Fruit fly (Drosophila melanogaster): ENCODE measurements around the gene spict.
A peak's percentile ranks its signal among the peaks of the same experiment; 100 is the strongest.

The spict gene

DNA sequence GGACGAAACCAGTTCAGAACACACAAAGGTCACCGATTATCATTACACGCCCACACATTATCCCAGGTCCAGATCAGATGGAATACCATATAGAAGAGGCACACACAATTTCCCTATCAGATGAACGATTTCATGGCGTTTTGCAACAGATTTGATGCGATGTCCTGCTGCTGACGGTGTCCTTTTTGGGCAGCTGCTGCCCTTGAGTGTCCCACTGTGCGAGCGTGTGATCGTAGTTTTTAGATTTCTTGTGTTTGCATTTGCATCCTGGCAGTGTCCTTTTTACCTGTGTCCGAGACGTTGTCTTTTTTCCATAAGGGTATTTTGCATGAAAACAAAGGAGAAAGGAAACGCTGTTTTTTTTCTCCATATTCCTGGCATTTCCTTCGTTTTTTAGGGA, 25.2 kb upstream of the spict start:
- TF ChIP-seq Jra (GFP tag; optimal IDR thresholded peaks at IDR 0.05): no peak
- no peak for TF ChIP-seq Abd-B (GFP tag; optimal IDR thresholded peaks at IDR 0.05)

DNA sequence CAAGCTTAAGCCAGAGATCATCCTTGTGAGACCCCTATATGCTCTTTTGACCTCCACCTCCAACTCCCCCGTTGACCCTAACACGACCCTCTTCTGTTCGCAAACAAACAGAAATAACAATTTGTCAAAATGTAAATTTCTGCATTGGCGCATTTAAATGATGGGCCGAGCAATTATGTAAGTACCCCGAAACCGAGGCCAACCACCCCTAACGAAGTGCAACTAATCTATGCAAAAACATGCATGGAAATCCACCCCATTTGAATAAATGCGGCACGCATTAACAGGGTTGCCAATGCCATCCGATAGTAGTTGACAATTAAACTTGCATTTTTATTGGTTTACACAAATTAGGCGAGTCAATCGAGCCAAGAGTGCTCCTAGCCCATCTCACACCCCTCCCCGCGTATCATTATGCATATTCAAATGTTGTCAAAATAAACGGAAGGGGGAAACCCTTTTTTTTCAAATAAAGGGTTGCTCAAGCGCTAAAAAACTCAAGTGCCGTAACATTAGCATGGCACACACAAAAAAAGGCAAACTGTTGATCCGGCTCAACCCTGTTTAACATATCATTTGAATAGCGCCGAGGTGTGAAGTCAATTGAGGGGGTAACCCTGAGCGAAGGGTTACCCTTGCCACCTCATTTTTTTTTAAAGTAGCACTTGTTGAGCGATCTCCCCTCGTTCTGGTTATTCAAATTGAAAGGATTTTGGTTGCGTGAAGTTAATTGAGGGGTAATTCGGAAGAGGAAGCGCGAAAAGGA, 22.7 kb upstream of the spict start:
- TF ChIP-seq dmrt93B (GFP tag; optimal IDR thresholded peaks at IDR 0.05) (no peak), GATAd (GFP tag; optimal IDR thresholded peaks at IDR 0.05) (no peak), jim (GFP tag; optimal IDR thresholded peaks at IDR 0.05) (no peak), Myc (optimal IDR thresholded peaks at IDR 0.05) (no peak), Vsx2 (GFP tag; optimal IDR thresholded peaks at IDR 0.05; ENCODE audit: partially characterized antibody) (no peak), psq (GFP tag; optimal IDR thresholded peaks at IDR 0.05) (no peak), Abd-B (GFP tag; optimal IDR thresholded peaks at IDR 0.05) (no peak), brk (GFP tag; optimal IDR thresholded peaks at IDR 0.05) (no peak), Hr78 (GFP tag; optimal IDR thresholded peaks at IDR 0.05) (no peak), Dif (GFP tag; optimal IDR thresholded peaks at IDR 0.05; ENCODE audit: partially characterized antibody) (no peak), woc (GFP tag; optimal IDR thresholded peaks at IDR 0.05) (no peak), Hnf4 (GFP tag; optimal IDR thresholded peaks at IDR 0.05) (no peak), HLH106 (tag; optimal IDR thresholded peaks at IDR 0.05) (no peak)

DNA sequence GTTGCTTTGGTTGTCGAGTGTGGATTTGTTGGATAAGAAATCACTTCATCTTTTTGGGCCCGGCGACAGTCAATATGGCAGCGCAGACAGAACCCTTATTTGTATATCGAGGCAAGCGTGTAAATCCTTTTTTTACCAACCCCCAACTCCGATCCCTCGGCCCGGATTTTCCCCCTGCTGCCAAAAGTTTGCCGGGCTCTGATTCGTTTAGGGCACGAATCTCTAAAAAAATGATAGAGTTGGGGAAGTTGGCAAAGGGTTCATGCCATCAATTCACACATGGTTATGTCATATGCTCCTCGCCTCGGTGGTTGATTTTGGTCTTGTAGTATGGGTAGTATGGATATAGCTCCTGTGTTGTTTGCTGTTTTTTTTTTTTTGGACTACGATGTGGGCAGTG, 17.7 kb upstream of the spict start:
- TF ChIP-seq CG9705 (GFP tag; optimal IDR thresholded peaks at IDR 0.05): no peak
- no peak for TF ChIP-seq jim (GFP tag; optimal IDR thresholded peaks at IDR 0.05)
- TF ChIP-seq foxo (GFP tag; optimal IDR thresholded peaks at IDR 0.05): no peak
- TF ChIP-seq Dfd (GFP tag; optimal IDR thresholded peaks at IDR 0.05): no peak
- TF ChIP-seq CG32264 (GFP tag; optimal IDR thresholded peaks at IDR 0.05): no peak
- no peak for TF ChIP-seq pan (optimal IDR thresholded peaks at IDR 0.05)
- TF ChIP-seq ey (GFP tag; optimal IDR thresholded peaks at IDR 0.05): no peak
- no peak for TF ChIP-seq Hr83 (GFP tag; optimal IDR thresholded peaks at IDR 0.05; ENCODE audit: poor library complexity, severe bottlenecking)
- no peak for TF ChIP-seq Dif (GFP tag; optimal IDR thresholded peaks at IDR 0.05; ENCODE audit: partially characterized antibody)

DNA sequence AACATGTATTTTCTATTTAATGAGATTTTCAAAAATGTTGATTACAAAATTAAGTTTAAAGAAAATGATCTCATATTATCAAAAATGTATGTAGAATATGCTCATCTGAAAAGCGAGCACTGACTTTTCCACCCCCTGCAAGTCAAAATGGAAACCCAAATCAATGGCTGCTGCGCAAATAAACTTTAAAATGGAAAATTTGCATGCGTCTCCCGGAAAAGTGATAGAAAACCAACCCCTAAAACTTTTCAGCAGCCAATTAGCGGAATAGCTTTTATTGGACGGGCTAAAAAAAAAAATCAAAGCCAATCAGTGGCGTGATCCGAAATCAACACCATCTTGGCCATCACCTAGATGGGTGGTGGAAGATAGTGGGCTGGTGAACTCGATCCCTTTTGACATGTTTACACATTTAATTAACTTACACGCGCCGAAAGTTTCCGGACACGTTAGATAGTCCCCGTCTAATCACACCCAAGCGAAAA, 15.2 kb upstream of the spict start:
- no peak for TF ChIP-seq dsf (GFP tag; optimal IDR thresholded peaks at IDR 0.05; ENCODE audit: borderline replicate concordance)
- TF ChIP-seq Mio (GFP tag; optimal IDR thresholded peaks at IDR 0.05): no peak
- no peak for TF ChIP-seq Vsx2 (GFP tag; optimal IDR thresholded peaks at IDR 0.05; ENCODE audit: partially characterized antibody)
- no peak for TF ChIP-seq tai (GFP tag; optimal IDR thresholded peaks at IDR 0.05)
- TF ChIP-seq sage (GFP tag; optimal IDR thresholded peaks at IDR 0.05): no peak

DNA sequence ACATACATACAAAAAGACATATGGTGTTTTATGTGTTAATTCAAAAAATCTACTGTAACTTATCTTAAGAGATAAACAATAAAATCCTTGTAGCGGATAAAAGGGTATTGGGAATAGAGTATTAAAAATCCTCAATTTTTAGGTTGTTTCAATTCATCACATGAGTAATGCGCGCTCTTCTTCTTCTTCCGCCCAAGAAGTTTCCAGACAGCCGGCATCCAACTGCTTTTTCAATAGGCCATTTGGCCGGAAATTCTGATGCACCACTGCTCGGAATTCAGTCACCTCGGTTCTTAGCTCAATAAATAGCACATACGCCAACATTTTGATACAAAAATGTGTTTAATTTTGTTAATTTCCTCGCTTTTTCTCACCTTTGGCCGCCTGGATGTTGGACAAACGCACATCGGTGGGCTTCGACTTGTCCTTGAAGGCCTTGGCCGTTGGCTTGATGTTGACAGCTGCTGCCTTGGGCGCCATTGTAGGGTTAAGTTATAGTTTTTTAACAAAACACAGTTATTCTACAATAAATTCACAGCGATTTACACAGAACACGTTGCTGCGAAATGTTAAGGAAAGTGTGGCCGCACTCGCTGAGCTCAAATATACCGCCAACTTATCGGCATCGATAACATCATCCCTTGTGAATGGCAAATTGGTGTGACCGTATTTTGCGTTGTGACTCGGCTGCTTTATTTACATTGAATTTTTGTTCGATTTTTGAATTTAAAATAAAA, 12.0 kb upstream of the spict start, which contains the start of the genes CCT4 and CG6153:
CCT4 (minus strand) TSS at position 592 of the 737 bp plus-strand sequence.
CG6153 (plus strand) TSS at position 651 of the 737 bp plus-strand sequence.
- no peak for TF ChIP-seq Hnf4 (GFP tag; optimal IDR thresholded peaks at IDR 0.05)
- peak; percentile 35 for TF ChIP-seq Myc (optimal IDR thresholded peaks at IDR 0.05)

DNA sequence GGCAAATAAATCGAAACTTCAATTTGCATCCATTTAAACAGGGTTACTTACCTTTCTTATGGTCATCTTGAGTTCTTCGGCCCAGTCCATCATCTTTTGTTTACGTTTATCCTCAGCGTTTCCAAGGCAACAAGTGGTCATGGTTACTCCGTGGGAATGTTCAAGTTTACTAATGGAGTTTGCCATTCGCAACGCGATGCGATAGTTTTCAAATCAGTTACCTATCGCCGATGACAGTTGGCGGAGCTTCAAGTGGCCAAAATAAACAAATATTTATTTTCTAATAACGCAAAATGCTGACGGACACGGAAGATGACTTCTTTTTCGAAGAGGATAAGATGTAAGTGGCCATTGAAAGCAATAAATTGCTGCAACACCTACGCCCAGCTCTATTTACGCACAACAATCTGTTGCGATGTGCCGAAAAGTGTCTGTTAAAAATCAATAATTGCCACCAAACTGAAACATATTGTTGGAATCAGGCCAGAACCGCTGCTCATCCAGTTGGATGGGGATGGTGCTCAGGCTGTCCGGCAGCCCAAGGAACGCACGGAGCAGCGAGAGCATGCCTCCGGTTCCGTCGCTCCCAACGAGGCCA, 9.6 kb upstream of the spict start, which contains the start of the genes IFT43 and PICK1:
IFT43 (minus strand) TSS at position 166 of the 598 bp plus-strand sequence.
PICK1 (plus strand) TSS at position 211 of the 598 bp plus-strand sequence.
- TF ChIP-seq Hr83 (GFP tag; optimal IDR thresholded peaks at IDR 0.05; ENCODE audit: poor library complexity, severe bottlenecking) (peak; percentile 16), tai (GFP tag; optimal IDR thresholded peaks at IDR 0.05) (no peak)

DNA sequence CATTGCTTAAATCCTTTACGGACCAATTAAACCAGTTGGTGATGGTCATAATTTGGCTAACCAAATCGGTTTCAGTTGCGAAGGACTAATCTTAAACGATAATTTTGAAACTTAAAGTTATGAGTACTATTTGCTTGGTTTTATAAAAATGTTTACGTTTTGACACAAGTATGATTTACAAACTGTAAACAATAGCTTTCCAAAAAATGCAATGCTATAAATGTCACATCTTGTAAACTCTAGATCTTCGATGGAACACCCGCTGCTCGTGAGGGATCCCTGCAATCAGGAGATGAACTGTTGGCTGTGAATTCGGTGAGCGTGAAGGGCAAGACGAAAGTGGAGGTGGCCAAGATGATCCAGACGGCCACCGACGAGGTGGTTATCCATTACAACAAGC, 7.3 kb upstream of the spict start, which contains the start of gene CG5781:
CG5781 (minus strand) TSS at position 101 of the 400 bp plus-strand sequence.
- TF ChIP-seq br (GFP tag; optimal IDR thresholded peaks at IDR 0.05) (no peak), Sp1 (GFP tag; optimal IDR thresholded peaks at IDR 0.05) (no peak), CG9705 (GFP tag; optimal IDR thresholded peaks at IDR 0.05) (no peak)

Data from whole organism, wandering third instar larva.